Worm (Caenorhabditis elegans) whole organism, young adult: ENCODE results near the gene C14C10.2.

Experiments used
- K12H6.12 ChIP-seq: fragments of 200-800 bp; sonication (Bioruptor generic); optimal IDR thresholded peaks from 2 replicates; lab custom pipeline; 2018; ENCODE audit warnings: mild to moderate bottlenecking, missing genetic modification characterization, missing compliant biosample characterization
- dpl-1 ChIP-seq: fragments of 150-350 bp; optimal IDR thresholded peaks from 2 replicates; lab custom pipeline; 2014; ENCODE audit warnings: missing biosample characterization, missing genetic modification reagents, missing genetic modification characterization
- egl-44 ChIP-seq: fragments of 200-800 bp; sonication (Bioruptor generic); IDR thresholded peaks from 2 replicates; pipeline ENCODE4 v1.3.6; 2022; ENCODE audit warnings: missing genetic modification reagents, missing genetic modification characterization, missing compliant biosample characterization
- madf-10 ChIP-seq: sonication (generic microtip); optimal IDR thresholded peaks from 2 replicates; lab custom pipeline; 2016; ENCODE audit warnings: mild to moderate bottlenecking, missing genetic modification characterization, missing compliant biosample characterization
- mcd-1 ChIP-seq: fragments of 200-800 bp; sonication (Bioruptor generic); IDR thresholded peaks from 2 replicates; pipeline ENCODE4 v1.3.6; 2022; ENCODE audit warnings: missing genetic modification reagents, missing genetic modification characterization, missing compliant biosample characterization
- mel-28 ChIP-seq: sonication (generic microtip); optimal IDR thresholded peaks from 2 replicates; lab custom pipeline; 2016; ENCODE audit warnings: borderline replicate concordance, mild to moderate bottlenecking, missing genetic modification characterization, missing compliant biosample characterization

ce11 chrV:12579299-12579698, 13.0 kb downstream of the C14C10.2 start, which contains the start of gene E02A10.3:
- no peak for TF ChIP-seq mcd-1 (GFP tag; lab: Robert Waterston, UW)
- TF ChIP-seq mel-28: no peak
- TF ChIP-seq egl-44 (GFP tag; lab: Robert Waterston, UW): no peak
- TF ChIP-seq dpl-1 (GFP tag; lab: Kevin White, UChicago): no peak
- no peak for TF ChIP-seq madf-10 (tag; lab: Kevin White, UChicago)
- TF ChIP-seq K12H6.12 (tag; lab: Kevin White, UChicago): no peak
